Fruit fly (Drosophila melanogaster) whole organism, embryonic: ENCODE measurements around the gene Cip4.

Experiments
- CG11696 ChIP-seq: fragments of 200-800 bp; sonication (Bioruptor generic); IDR thresholded peaks from 2 replicates; pipeline ENCODE4 v1.3.6; 2022; ENCODE audit warnings: missing biosample characterization, missing genetic modification characterization
- CG12391 ChIP-seq: fragments of 200-800 bp; sonication (Bioruptor generic); optimal IDR thresholded peaks from 3 replicates; lab custom pipeline; 2018; ENCODE audit warnings: missing biosample characterization, mild to moderate bottlenecking, missing genetic modification characterization, moderate library complexity
- CG14014 ChIP-seq: fragments of 200-800 bp; sonication (Bioruptor generic); IDR thresholded peaks from 2 replicates; pipeline ENCODE4 v1.3.6; 2022; ENCODE audit warnings: missing biosample characterization, missing genetic modification characterization
- CG14441 ChIP-seq: fragments of 200-800 bp; sonication (Bioruptor generic); IDR thresholded peaks from 2 replicates; pipeline ENCODE4 v1.3.6; 2022; ENCODE audit warnings: missing biosample characterization, missing genetic modification characterization
- CG17612 ChIP-seq: fragments of 200-800 bp; sonication (Bioruptor generic); IDR thresholded peaks from 2 replicates; pipeline ENCODE4 v1.3.6; 2022; ENCODE audit warnings: missing biosample characterization, missing genetic modification characterization
- CG18011 ChIP-seq: fragments of 200-800 bp; sonication (Bioruptor generic); optimal IDR thresholded peaks from 2 replicates; lab custom pipeline; 2017; ENCODE audit warnings: missing biosample characterization, missing genetic modification characterization, mild to moderate bottlenecking, moderate library complexity, missing genotype
- CG31365 ChIP-seq: fragments of 200-800 bp; sonication (Bioruptor generic); optimal IDR thresholded peaks from 2 replicates; lab custom pipeline; 2018; ENCODE audit warnings: missing biosample characterization, mild to moderate bottlenecking, missing genetic modification characterization
- CG5245 ChIP-seq: fragments of 200-800 bp; sonication (Bioruptor generic); optimal IDR thresholded peaks from 3 replicates; lab custom pipeline; 2016; ENCODE audit warnings: missing biosample characterization, missing genetic modification characterization
- CG6254 ChIP-seq: fragments of 200-800 bp; sonication (Bioruptor generic); optimal IDR thresholded peaks from 3 replicates; lab custom pipeline; 2017; ENCODE audit warnings: mild to moderate bottlenecking, missing biosample characterization, missing genetic modification reagents, missing genetic modification characterization
- CG8290 ChIP-seq, 3 experiments: fragments of 200-800 bp; sonication (Bioruptor generic); optimal IDR thresholded peaks; 2 replicates each; lab custom pipeline; 2016 to 2019; ENCODE audit warnings: missing biosample characterization in 3 of 3, missing genetic modification characterization in 3 of 3, mild to moderate bottlenecking in 2 of 3, moderate library complexity in 1 of 3
- CG8924 ChIP-seq: fragments of 200-800 bp; optimal IDR thresholded peaks from 3 replicates; lab custom pipeline; 2019; ENCODE audit warnings: missing biosample characterization, mild to moderate bottlenecking, missing genetic modification characterization, moderate library complexity
- Dbx ChIP-seq: fragments of 200-800 bp; sonication (Bioruptor generic); IDR thresholded peaks from 3 replicates; pipeline ENCODE4 v1.3.6; 2022; ENCODE audit warnings: missing biosample characterization, missing genetic modification characterization
- Hand ChIP-seq: fragments of 200-800 bp; sonication (Bioruptor generic); optimal IDR thresholded peaks from 2 replicates; lab custom pipeline; 2017; ENCODE audit warnings: mild to moderate bottlenecking, missing biosample characterization, missing genetic modification reagents, missing genetic modification characterization
- Hr78 ChIP-seq, 2 experiments: fragments of 200-800 bp in 1 of 2; fragments of >200 bp in 1 of 2; sonication (Bioruptor generic) in 1 of 2; optimal IDR thresholded peaks; 2 replicates each; lab custom pipeline; 2017 to 2019; ENCODE audit warnings: missing biosample characterization in 2 of 2, missing genetic modification characterization in 2 of 2, mild to moderate bottlenecking in 1 of 2, moderate library complexity in 1 of 2
- MTF-1 ChIP-seq: fragments of 200-800 bp; sonication (Bioruptor generic); optimal IDR thresholded peaks from 2 replicates; lab custom pipeline; 2018; ENCODE audit warnings: missing biosample characterization, mild to moderate bottlenecking, missing genetic modification characterization, borderline replicate concordance
- NfI ChIP-seq: fragments of 200-800 bp; sonication (Bioruptor generic); optimal IDR thresholded peaks from 3 replicates; lab custom pipeline; 2018; ENCODE audit warnings: missing biosample characterization, mild to moderate bottlenecking, missing genetic modification characterization, moderate library complexity
- Pdp1 ChIP-seq, 2 experiments: fragments of 200-800 bp; sonication (Bioruptor generic); optimal IDR thresholded peaks; 3 replicates each; lab custom pipeline; 2016; ENCODE audit warnings: missing biosample characterization in 2 of 2, missing genetic modification characterization in 2 of 2, mild to moderate bottlenecking in 1 of 2, moderate library complexity in 1 of 2
- Trl ChIP-seq, 3 experiments: fragments of >200 bp in 2 of 3; fragments of 200-800 bp in 1 of 3; sonication (Bioruptor generic) in 1 of 3; optimal IDR thresholded peaks; 2 replicates in 1 of 3; 3 replicates in 2 of 3; lab custom pipeline; 2016 to 2017; ENCODE audit warnings: missing biosample characterization in 1 of 3, missing genetic modification characterization in 1 of 3
- abd-A ChIP-seq: fragments of 200-800 bp; sonication (Bioruptor generic); optimal IDR thresholded peaks from 3 replicates; lab custom pipeline; 2019; ENCODE audit warnings: missing biosample characterization, mild to moderate bottlenecking, missing genetic modification characterization, moderate library complexity
- ash1 ChIP-seq: fragments of 200-800 bp; sonication (Bioruptor generic); optimal IDR thresholded peaks from 2 replicates; lab custom pipeline; 2018; ENCODE audit warnings: missing biosample characterization, mild to moderate bottlenecking, missing genetic modification characterization
- caup ChIP-seq: fragments of 200-800 bp; sonication (Bioruptor generic); optimal IDR thresholded peaks from 3 replicates; lab custom pipeline; 2017; ENCODE audit warnings: missing biosample characterization, mild to moderate bottlenecking, missing genetic modification characterization, moderate library complexity; ENCODE audit not compliant: severe bottlenecking
- chif ChIP-seq, 2 experiments: fragments of 200-800 bp; sonication (Bioruptor generic); optimal IDR thresholded peaks; 3 replicates each; lab custom pipeline; 2016; ENCODE audit warnings: missing biosample characterization in 2 of 2, missing genetic modification characterization in 2 of 2
- chinmo ChIP-seq: fragments of 200-800 bp; sonication (Bioruptor generic); IDR thresholded peaks from 4 replicates; pipeline ENCODE4 v1.3.6; 2022; ENCODE audit warnings: missing biosample characterization, missing genetic modification characterization; ENCODE audit not compliant: partially characterized antibody
- eve ChIP-seq, 2 experiments: fragments of >200 bp; optimal IDR thresholded peaks; 2 replicates each; lab custom pipeline; 2017; ENCODE audit warnings: missing biosample characterization in 2 of 2, missing genetic modification characterization in 2 of 2
- ewg ChIP-seq: fragments of 200-800 bp; sonication (Bioruptor generic); optimal IDR thresholded peaks from 3 replicates; lab custom pipeline; 2017; ENCODE audit warnings: mild to moderate bottlenecking, missing biosample characterization, missing genetic modification reagents, missing genetic modification characterization
- gem ChIP-seq: fragments of 200-800 bp; sonication (Bioruptor generic); optimal IDR thresholded peaks from 2 replicates; lab custom pipeline; 2019; ENCODE audit warnings: missing biosample characterization, mild to moderate bottlenecking, missing genetic modification characterization, moderate library complexity
- grau ChIP-seq: fragments of 200-800 bp; optimal IDR thresholded peaks from 3 replicates; lab custom pipeline; 2019; ENCODE audit warnings: missing biosample characterization, mild to moderate bottlenecking, missing genetic modification characterization, moderate library complexity
- ken ChIP-seq: fragments of 200-800 bp; sonication (Bioruptor generic); IDR thresholded peaks from 3 replicates; pipeline ENCODE4 v1.3.6; 2022; ENCODE audit warnings: missing biosample characterization, missing genetic modification characterization
- lab ChIP-seq: fragments of 200-800 bp; sonication (Bioruptor generic); optimal IDR thresholded peaks from 3 replicates; lab custom pipeline; 2017; ENCODE audit warnings: missing biosample characterization, missing genetic modification characterization, mild to moderate bottlenecking, moderate library complexity, missing genetic modification reagents
- mld ChIP-seq: fragments of 200-800 bp; sonication (Bioruptor generic); IDR thresholded peaks from 3 replicates; pipeline ENCODE4 v1.3.6; 2022; ENCODE audit warnings: missing biosample characterization, missing genetic modification characterization; ENCODE audit not compliant: partially characterized antibody
- nom ChIP-seq: fragments of 200-800 bp; sonication (Bioruptor generic); optimal IDR thresholded peaks from 2 replicates; lab custom pipeline; 2017; ENCODE audit warnings: missing biosample characterization, missing genetic modification characterization, mild to moderate bottlenecking, moderate library complexity, missing genetic modification reagents
- oc ChIP-seq: fragments of 200-800 bp; sonication (Bioruptor generic); optimal IDR thresholded peaks from 2 replicates; lab custom pipeline; 2018; ENCODE audit warnings: missing biosample characterization, mild to moderate bottlenecking, missing genetic modification characterization, moderate library complexity
- onecut ChIP-seq: fragments of 200-800 bp; sonication (Bioruptor generic); IDR thresholded peaks from 2 replicates; pipeline ENCODE4 v1.3.6; 2022; ENCODE audit warnings: missing biosample characterization, missing genetic modification characterization
- pan ChIP-seq, 4 experiments: fragments of >200 bp in 3 of 4; fragments of 200-800 bp in 1 of 4; sonication (Bioruptor generic) in 1 of 4; optimal IDR thresholded peaks in 3 of 4; IDR thresholded peaks in 1 of 4; 2 replicates each; pipeline versions ENCODE4 v1.3.6 to Lab custom; 2017 to 2022; ENCODE audit warnings: missing biosample characterization in 2 of 4, missing genetic modification characterization in 2 of 4, mixed read lengths in 1 of 4
- pnt ChIP-seq: fragments of 200-800 bp; sonication (Bioruptor generic); optimal IDR thresholded peaks from 3 replicates; lab custom pipeline; 2016; ENCODE audit warnings: missing biosample characterization, missing genetic modification characterization
- pros ChIP-seq: fragments of 200-800 bp; sonication (Bioruptor generic); optimal IDR thresholded peaks from 3 replicates; lab custom pipeline; 2019; ENCODE audit warnings: missing biosample characterization, mild to moderate bottlenecking, missing genetic modification characterization, moderate library complexity
- psq ChIP-seq: fragments of 200-800 bp; sonication (Bioruptor generic); optimal IDR thresholded peaks from 2 replicates; lab custom pipeline; 2017; ENCODE audit warnings: missing biosample characterization, missing genetic modification characterization
- sim ChIP-seq: fragments of 200-800 bp; sonication (Bioruptor generic); IDR thresholded peaks from 2 replicates; pipeline ENCODE4 v1.3.6; 2022; ENCODE audit warnings: missing biosample characterization, missing genetic modification characterization
- tgo ChIP-seq: fragments of 200-800 bp; sonication (Bioruptor generic); IDR thresholded peaks from 3 replicates; pipeline ENCODE4 v1.3.6; 2022; ENCODE audit warnings: missing biosample characterization, missing genetic modification characterization
- wdn ChIP-seq: fragments of 200-800 bp; sonication (Bioruptor generic); IDR thresholded peaks from 2 replicates; pipeline ENCODE4 v1.3.6; 2022; ENCODE audit warnings: missing biosample characterization, missing genetic modification characterization
- zen ChIP-seq: fragments of 200-800 bp; sonication (Bioruptor generic); optimal IDR thresholded peaks from 3 replicates; lab custom pipeline; 2018; ENCODE audit warnings: missing biosample characterization, mild to moderate bottlenecking, missing genetic modification characterization, moderate library complexity
- zf30C ChIP-seq: fragments of 200-800 bp; sonication (Bioruptor generic); optimal IDR thresholded peaks from 3 replicates; lab custom pipeline; 2018; ENCODE audit warnings: missing biosample characterization, mild to moderate bottlenecking, missing genetic modification characterization

Cip4 gene

DNA sequence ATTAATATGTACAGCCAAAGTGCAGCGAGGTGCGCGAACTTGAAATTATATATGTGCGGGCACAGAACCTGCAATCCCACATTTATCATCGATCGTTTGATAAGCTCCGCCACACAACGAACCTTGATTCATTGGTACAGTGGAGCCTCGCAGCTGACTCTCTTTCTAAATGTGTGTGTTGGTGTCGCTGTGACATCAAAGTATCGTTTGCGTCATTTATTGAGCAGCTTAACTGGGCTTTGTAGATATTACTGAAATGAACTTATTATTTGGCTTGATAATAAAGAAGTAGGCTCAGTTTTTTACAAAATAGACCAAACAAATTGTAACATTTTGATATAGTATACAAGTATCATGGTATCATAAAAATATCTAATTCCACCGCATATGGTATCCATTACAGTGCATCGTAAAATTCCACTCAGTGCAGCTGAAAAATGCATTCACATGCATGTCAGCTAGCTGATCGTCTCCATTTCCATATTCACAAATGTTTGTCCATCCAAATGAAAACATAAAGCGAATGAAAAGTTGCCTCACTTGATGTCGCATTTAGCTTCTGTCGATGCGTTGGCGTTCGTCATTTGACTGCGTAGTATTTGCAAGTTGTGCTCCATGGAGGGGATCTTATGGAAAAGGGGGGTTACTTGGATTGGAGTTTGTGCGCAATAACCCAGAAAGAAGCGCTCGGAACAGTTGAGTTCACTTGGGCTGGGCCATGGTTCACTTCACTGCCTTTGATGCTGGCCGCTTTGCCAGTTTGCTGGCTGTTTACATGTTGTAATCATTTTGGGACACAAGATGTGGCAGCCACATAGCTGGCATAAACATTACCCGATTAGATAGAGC is 47.3 kb upstream of the Cip4 start (continued):
- peak in 1 of 2 experiments; percentile 3 for TF ChIP-seq Hr78 (GFP tag; optimal IDR thresholded peaks at IDR 0.05; lab: Kevin White, UChicago)
- peak; percentile 1 for TF ChIP-seq NfI
- TF ChIP-seq wdn (GFP tag; lab: Robert Waterston, UW): no peak
- peak in 1 of 2 experiments; percentile 20 for TF ChIP-seq Pdp1 (GFP tag; optimal IDR thresholded peaks at IDR 0.05; lab: Kevin White, UChicago)
- peak; percentile 8 for TF ChIP-seq caup (GFP tag; lab: Kevin White, UChicago)
- no peak for TF ChIP-seq gem (tag; lab: Kevin White, UChicago)
- TF ChIP-seq Dbx: no peak
- no peak for TF ChIP-seq chif (GFP tag; optimal IDR thresholded peaks at IDR 0.05; lab: Kevin White, UChicago)
- TF ChIP-seq psq (GFP tag; lab: Kevin White, UChicago): no peak
- 0 out of 2 replicates have a peak, but pooled peaks have one; percentile 23 for TF ChIP-seq CG14014 (GFP tag; lab: Robert Waterston, UW)
- peak; percentile 87 for TF ChIP-seq grau (tag; lab: Kevin White, UChicago)
- TF ChIP-seq MTF-1 (GFP tag; lab: Kevin White, UChicago): no peak
- no peak for TF ChIP-seq sim (GFP tag; lab: Robert Waterston, UW)
- TF ChIP-seq CG14441: peak; percentile 40; the same call in 1 of the 2 replicates
- no peak for TF ChIP-seq CG31365 (tag; lab: Kevin White, UChicago)
- TF ChIP-seq pan (optimal IDR thresholded peaks at IDR 0.05; lab: Kevin White, UChicago): no peak
- peak in 1 of 2 experiments; percentile 55 for TF ChIP-seq pan (GFP tag; optimal IDR thresholded peaks at IDR 0.05 in 1 of 2, IDR thresholded peaks at IDR 0.05 in 1 of 2)
- TF ChIP-seq lab: peak; percentile 9
- TF ChIP-seq CG12391 (tag; lab: Kevin White, UChicago): no peak
- peak; percentile 5 for TF ChIP-seq CG18011 (GFP tag; lab: Kevin White, UChicago)
- TF ChIP-seq oc (tag; lab: Kevin White, UChicago): peak; percentile 3
- TF ChIP-seq tgo (GFP tag; lab: Robert Waterston, UW): no peak

DNA sequence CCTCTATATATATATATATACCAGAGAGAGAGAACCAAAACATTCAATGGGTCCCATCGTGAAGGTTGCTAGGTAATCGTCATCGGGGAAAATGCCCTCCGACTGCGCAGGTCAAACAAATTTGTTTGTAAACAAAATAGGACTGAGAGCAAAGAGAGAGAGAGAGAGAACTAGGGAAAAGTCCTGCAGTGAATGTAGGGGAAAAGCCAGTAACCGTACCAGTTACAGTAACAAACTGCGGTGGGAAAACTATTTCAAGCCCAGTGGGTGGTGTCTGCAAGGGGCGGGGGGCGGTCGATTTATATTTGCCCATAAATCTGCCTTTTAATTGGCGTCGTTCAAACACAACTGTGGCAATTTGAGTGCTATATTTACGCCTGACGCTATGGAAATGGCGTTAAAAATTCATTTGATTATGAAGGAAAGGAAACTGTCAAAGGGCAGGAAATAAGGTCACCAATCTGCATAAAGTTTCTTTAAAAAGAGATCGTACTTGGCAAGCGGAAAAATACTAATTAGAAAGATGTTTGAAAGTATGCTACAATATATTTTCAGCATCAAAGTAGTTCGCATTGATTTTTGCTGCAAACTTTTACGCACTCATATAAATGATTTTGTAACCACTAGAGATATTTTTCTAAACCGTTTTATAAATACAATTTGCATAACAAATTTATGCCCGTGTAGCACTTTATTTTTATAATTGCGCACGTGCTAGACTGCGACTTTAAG is 46.2 kb upstream of the Cip4 start:
- no peak for TF ChIP-seq pros (GFP tag; lab: Kevin White, UChicago)
- no peak for TF ChIP-seq CG11696 (GFP tag; lab: Robert Waterston, UW)
- peak; percentile 48; the same call in 1 of the 4 replicates for TF ChIP-seq chinmo (GFP tag; lab: Robert Waterston, UW)
- TF ChIP-seq CG8290 (GFP tag; optimal IDR thresholded peaks at IDR 0.05; lab: Kevin White, UChicago): peak; percentile 98
- TF ChIP-seq CG8290 (tag; optimal IDR thresholded peaks at IDR 0.05; lab: Kevin White, UChicago): peak; percentile 48 to 96
- TF ChIP-seq pnt: no peak
- TF ChIP-seq ewg (GFP tag; lab: Kevin White, UChicago): peak; percentile 63
- TF ChIP-seq nom: no peak
- TF ChIP-seq Trl (optimal IDR thresholded peaks at IDR 0.05; lab: Kevin White, UChicago): peak; percentile 55 to 69
- TF ChIP-seq Trl (GFP tag; optimal IDR thresholded peaks at IDR 0.05; lab: Kevin White, UChicago): no peak
- TF ChIP-seq CG5245: no peak
- TF ChIP-seq zf30C (GFP tag; lab: Kevin White, UChicago): no peak
- peak; percentile 1 for TF ChIP-seq Hand (GFP tag; lab: Kevin White, UChicago)
- peak; percentile 24 for TF ChIP-seq CG6254 (GFP tag; lab: Kevin White, UChicago)
- peak in 1 of 2 experiments; percentile 26 for TF ChIP-seq eve (GFP tag; optimal IDR thresholded peaks at IDR 0.05; lab: Kevin White, UChicago)
- TF ChIP-seq CG17612 (GFP tag; lab: Robert Waterston, UW): peak; percentile 99
- no peak for TF ChIP-seq CG8924
- no peak for TF ChIP-seq ash1 (GFP tag; lab: Kevin White, UChicago)
- peak; percentile 36 for TF ChIP-seq onecut (GFP tag; lab: Robert Waterston, UW)
- TF ChIP-seq ken (GFP tag; lab: Robert Waterston, UW): no peak
- TF ChIP-seq abd-A (tag; lab: Kevin White, UChicago): peak; percentile 63
- TF ChIP-seq mld (GFP tag; lab: Robert Waterston, UW): no peak
- peak; percentile 40 for TF ChIP-seq zen (tag; lab: Kevin White, UChicago)
- TF ChIP-seq, all 482 proteins: peak for 11
